Fruit fly (Drosophila melanogaster) whole organism, embryonic: ENCODE results near the gene CG3032.
A peak's percentile ranks its signal among the peaks of the same experiment; 100 is the strongest.

Experiments used
- Aef1 ChIP-seq: fragments of 200-800 bp; sonication (Bioruptor generic); IDR thresholded peaks from 3 replicates; pipeline ENCODE4 v1.3.6; 2022; ENCODE audit warnings: missing biosample characterization, missing genetic modification characterization
- Atf3 ChIP-seq: fragments of 200-800 bp; sonication (Bioruptor generic); optimal IDR thresholded peaks from 3 replicates; lab custom pipeline; 2016; ENCODE audit warnings: missing biosample characterization, missing genetic modification characterization
- CG10274 ChIP-seq: fragments of 200-800 bp; sonication (Bioruptor generic); optimal IDR thresholded peaks from 3 replicates; lab custom pipeline; 2017; ENCODE audit warnings: missing biosample characterization, mild to moderate bottlenecking, missing genetic modification characterization
- CG10431 ChIP-seq: fragments of 200-800 bp; sonication (Bioruptor generic); optimal IDR thresholded peaks from 3 replicates; lab custom pipeline; 2018; ENCODE audit warnings: missing biosample characterization, mild to moderate bottlenecking, missing genetic modification characterization
- CG12219 ChIP-seq: fragments of 200-800 bp; sonication (Bioruptor generic); optimal IDR thresholded peaks from 3 replicates; lab custom pipeline; 2018; ENCODE audit warnings: missing biosample characterization, mild to moderate bottlenecking, missing genetic modification characterization
- CG1233 ChIP-seq: fragments of 200-800 bp; sonication (Bioruptor generic); optimal IDR thresholded peaks from 4 replicates; lab custom pipeline; 2018; ENCODE audit warnings: missing biosample characterization, mild to moderate bottlenecking, missing genetic modification characterization
- CG15269 ChIP-seq: fragments of 200-800 bp; sonication (Bioruptor generic); optimal IDR thresholded peaks from 2 replicates; lab custom pipeline; 2018; ENCODE audit warnings: missing biosample characterization, mild to moderate bottlenecking, missing genetic modification characterization, moderate library complexity
- CG1529 ChIP-seq: fragments of 200-800 bp; sonication (Bioruptor generic); optimal IDR thresholded peaks from 3 replicates; lab custom pipeline; 2018; ENCODE audit warnings: missing biosample characterization, missing genetic modification characterization
- CG1792 ChIP-seq: fragments of 200-800 bp; sonication (Bioruptor generic); optimal IDR thresholded peaks from 2 replicates; lab custom pipeline; 2016; ENCODE audit warnings: missing biosample characterization, missing genetic modification characterization
- CG2199 ChIP-seq: fragments of 200-800 bp; sonication (Bioruptor generic); IDR thresholded peaks from 3 replicates; pipeline ENCODE4 v1.3.6; 2022; ENCODE audit warnings: missing biosample characterization, missing genetic modification characterization
- CG30020 ChIP-seq: fragments of 200-800 bp; optimal IDR thresholded peaks from 2 replicates; lab custom pipeline; 2019; ENCODE audit warnings: missing biosample characterization, mild to moderate bottlenecking, missing genetic modification characterization, moderate library complexity
- CG3281 ChIP-seq: fragments of 200-800 bp; sonication (Bioruptor generic); optimal IDR thresholded peaks from 3 replicates; lab custom pipeline; 2017; ENCODE audit warnings: missing biosample characterization, mild to moderate bottlenecking, missing genetic modification characterization
- CG4360 ChIP-seq: fragments of 200-800 bp; sonication (Bioruptor generic); IDR thresholded peaks from 2 replicates; pipeline ENCODE4 v1.3.6; 2022; ENCODE audit warnings: missing biosample characterization, missing genetic modification characterization
- CG5245 ChIP-seq: fragments of 200-800 bp; sonication (Bioruptor generic); optimal IDR thresholded peaks from 3 replicates; lab custom pipeline; 2016; ENCODE audit warnings: missing biosample characterization, missing genetic modification characterization
- CHES-1-like ChIP-seq: fragments of 200-800 bp; sonication (Bioruptor generic); optimal IDR thresholded peaks from 2 replicates; lab custom pipeline; 2016; ENCODE audit warnings: missing biosample characterization, missing genetic modification characterization
- Deaf1 ChIP-seq: fragments of 200-800 bp; optimal IDR thresholded peaks from 3 replicates; lab custom pipeline; 2019; ENCODE audit warnings: missing biosample characterization, mild to moderate bottlenecking, missing genetic modification characterization, moderate library complexity
- Ets97D ChIP-seq: fragments of 200-800 bp; sonication (Bioruptor generic); optimal IDR thresholded peaks from 3 replicates; lab custom pipeline; 2016; ENCODE audit warnings: missing biosample characterization, missing genetic modification characterization
- GATAe ChIP-seq: fragments of 200-800 bp; sonication (Bioruptor generic); conservative IDR thresholded peaks from 2 replicates; pipeline ENCODE4 v1.3.6; 2022; ENCODE audit warnings: missing biosample characterization, missing genetic modification characterization
- HLH3B ChIP-seq: fragments of 200-800 bp; sonication (Bioruptor generic); IDR thresholded peaks from 2 replicates; pipeline ENCODE4 v1.3.6; 2022; ENCODE audit warnings: missing biosample characterization, missing genetic modification characterization
- HLHmδ ChIP-seq: fragments of 200-800 bp; sonication (Bioruptor generic); optimal IDR thresholded peaks from 2 replicates; lab custom pipeline; 2018; ENCODE audit warnings: missing biosample characterization, mild to moderate bottlenecking, missing genetic modification characterization, moderate library complexity
- MTF-1 ChIP-seq: fragments of 200-800 bp; sonication (Bioruptor generic); optimal IDR thresholded peaks from 2 replicates; lab custom pipeline; 2018; ENCODE audit warnings: missing biosample characterization, mild to moderate bottlenecking, missing genetic modification characterization, borderline replicate concordance
- Mad ChIP-seq: fragments of 200-800 bp; sonication (Bioruptor generic); optimal IDR thresholded peaks from 2 replicates; lab custom pipeline; 2016; ENCODE audit warnings: missing biosample characterization, missing genetic modification characterization
- NC2α ChIP-seq: fragments of 200-800 bp; sonication (Bioruptor generic); optimal IDR thresholded peaks from 2 replicates; lab custom pipeline; 2016; ENCODE audit warnings: missing biosample characterization, missing genetic modification characterization
- Pdp1 ChIP-seq, 2 experiments: fragments of 200-800 bp; sonication (Bioruptor generic); optimal IDR thresholded peaks; 3 replicates each; lab custom pipeline; 2016; ENCODE audit warnings: missing biosample characterization in 2 of 2, missing genetic modification characterization in 2 of 2, mild to moderate bottlenecking in 1 of 2, moderate library complexity in 1 of 2
- Rfx ChIP-seq: fragments of 200-800 bp; sonication (Bioruptor generic); IDR thresholded peaks from 2 replicates; pipeline ENCODE4 v1.3.6; 2022; ENCODE audit warnings: missing biosample characterization, missing genetic modification characterization
- Scr ChIP-seq: fragments of 200-800 bp; sonication (Bioruptor generic); IDR thresholded peaks from 2 replicates; pipeline ENCODE4 v1.3.6; 2022; ENCODE audit warnings: missing biosample characterization, missing genetic modification characterization; ENCODE audit not compliant: partially characterized antibody
- Side ChIP-seq: fragments of 200-800 bp; sonication (Bioruptor generic); optimal IDR thresholded peaks from 2 replicates; lab custom pipeline; 2016; ENCODE audit warnings: missing biosample characterization, missing genetic modification characterization
- Tbp ChIP-seq: fragments of >200 bp; optimal IDR thresholded peaks from 2 replicates; lab custom pipeline; 2018; ENCODE audit warnings: missing biosample characterization, missing genetic modification characterization
- YL-1 ChIP-seq: fragments of 200-800 bp; sonication (Bioruptor generic); optimal IDR thresholded peaks from 3 replicates; lab custom pipeline; 2017; ENCODE audit warnings: missing biosample characterization, mild to moderate bottlenecking, missing genetic modification characterization
- ase ChIP-seq: fragments of 200-800 bp; sonication (Bioruptor generic); IDR thresholded peaks from 3 replicates; pipeline ENCODE4 v1.3.6; 2022; ENCODE audit warnings: missing biosample characterization, missing genetic modification characterization
- cad ChIP-seq: fragments of >200 bp; optimal IDR thresholded peaks from 2 replicates; lab custom pipeline; 2017; ENCODE audit warnings: missing biosample characterization, missing genetic modification characterization
- chinmo ChIP-seq: fragments of 200-800 bp; sonication (Bioruptor generic); IDR thresholded peaks from 4 replicates; pipeline ENCODE4 v1.3.6; 2022; ENCODE audit warnings: missing biosample characterization, missing genetic modification characterization; ENCODE audit not compliant: partially characterized antibody
- fru ChIP-seq: fragments of >200 bp; optimal IDR thresholded peaks from 2 replicates; lab custom pipeline; 2017
- hkb ChIP-seq, 2 experiments: fragments of 200-800 bp in 1 of 2; fragments of >200 bp in 1 of 2; sonication (Bioruptor generic) in 1 of 2; IDR thresholded peaks in 1 of 2; optimal IDR thresholded peaks in 1 of 2; 2 replicates each; pipeline versions ENCODE4 v1.3.6 to Lab custom; 2017 to 2022; ENCODE audit warnings: missing biosample characterization in 1 of 2, missing genetic modification characterization in 1 of 2
- ind ChIP-seq: fragments of 200-800 bp; sonication (Bioruptor generic); optimal IDR thresholded peaks from 3 replicates; lab custom pipeline; 2016; ENCODE audit warnings: missing biosample characterization, missing genetic modification characterization
- jigr1 ChIP-seq: fragments of 200-800 bp; sonication (Bioruptor generic); IDR thresholded peaks from 3 replicates; pipeline ENCODE4 v1.3.6; 2022; ENCODE audit warnings: missing biosample characterization, missing genetic modification characterization
- klu ChIP-seq: fragments of 200-800 bp; sonication (Bioruptor generic); IDR thresholded peaks from 2 replicates; pipeline ENCODE4 v1.3.6; 2022; ENCODE audit warnings: missing biosample characterization, missing genetic modification characterization
- mirr ChIP-seq: fragments of 200-800 bp; sonication (Bioruptor generic); optimal IDR thresholded peaks from 3 replicates; lab custom pipeline; 2018; ENCODE audit warnings: missing biosample characterization, mild to moderate bottlenecking, missing genetic modification characterization
- oc ChIP-seq: fragments of 200-800 bp; sonication (Bioruptor generic); optimal IDR thresholded peaks from 2 replicates; lab custom pipeline; 2018; ENCODE audit warnings: missing biosample characterization, mild to moderate bottlenecking, missing genetic modification characterization, moderate library complexity
- pan ChIP-seq, 4 experiments: fragments of >200 bp in 3 of 4; fragments of 200-800 bp in 1 of 4; sonication (Bioruptor generic) in 1 of 4; optimal IDR thresholded peaks in 3 of 4; IDR thresholded peaks in 1 of 4; 2 replicates each; pipeline versions ENCODE4 v1.3.6 to Lab custom; 2017 to 2022; ENCODE audit warnings: missing biosample characterization in 2 of 4, missing genetic modification characterization in 2 of 4, mixed read lengths in 1 of 4
- pb ChIP-seq: fragments of 200-800 bp; sonication (Bioruptor generic); optimal IDR thresholded peaks from 3 replicates; lab custom pipeline; 2016; ENCODE audit warnings: missing biosample characterization, missing genetic modification characterization
- rib ChIP-seq: fragments of 200-800 bp; sonication (Bioruptor generic); IDR thresholded peaks from 2 replicates; pipeline ENCODE4 v1.3.6; 2022; ENCODE audit warnings: missing biosample characterization, missing genetic modification characterization
- scrt ChIP-seq: fragments of 200-800 bp; sonication (Bioruptor generic); optimal IDR thresholded peaks from 2 replicates; lab custom pipeline; 2018; ENCODE audit warnings: missing biosample characterization, mild to moderate bottlenecking, missing genetic modification characterization, moderate library complexity
- seq ChIP-seq: fragments of 200-800 bp; sonication (Bioruptor generic); IDR thresholded peaks from 2 replicates; pipeline ENCODE4 v1.3.6; 2022; ENCODE audit warnings: missing biosample characterization, missing genetic modification characterization
- shn ChIP-seq: fragments of 200-800 bp; sonication (Bioruptor generic); optimal IDR thresholded peaks from 3 replicates; lab custom pipeline; 2016; ENCODE audit warnings: missing biosample characterization, missing genetic modification characterization
- sqz ChIP-seq: fragments of 200-800 bp; sonication (Bioruptor generic); optimal IDR thresholded peaks from 3 replicates; lab custom pipeline; 2018; ENCODE audit warnings: missing biosample characterization, mild to moderate bottlenecking, missing genetic modification characterization
- toy ChIP-seq: fragments of 200-800 bp; sonication (Bioruptor generic); IDR thresholded peaks from 2 replicates; pipeline ENCODE4 v1.3.6; 2022; ENCODE audit warnings: missing biosample characterization, missing genetic modification characterization
- tx ChIP-seq: fragments of 200-800 bp; sonication (Bioruptor generic); optimal IDR thresholded peaks from 2 replicates; lab custom pipeline; 2016; ENCODE audit warnings: missing biosample characterization, missing genetic modification characterization
- vfl ChIP-seq: fragments of 200-800 bp; sonication (Bioruptor generic); optimal IDR thresholded peaks from 2 replicates; lab custom pipeline; 2016; ENCODE audit warnings: missing biosample characterization, missing genetic modification characterization
- yki ChIP-seq: fragments of >200 bp; optimal IDR thresholded peaks from 3 replicates; lab custom pipeline; 2018
- zfh2 ChIP-seq: fragments of 200-800 bp; sonication (Bioruptor generic); optimal IDR thresholded peaks from 2 replicates; lab custom pipeline; 2016; ENCODE audit warnings: missing biosample characterization, missing genetic modification characterization

The CG3032 gene

dm6 chrX:6998492-6998852, 15.2 kb downstream of the CG3032 start, which contains the start of gene Inx2 (continued):
- TF ChIP-seq rib (0 out of 2 replicates have a peak, but pooled peaks have one; percentile 56), CG1529 (no peak), ind (GFP tag; lab: Kevin White, UChicago) (no peak), HLH3B (0 out of 2 replicates have a peak, but pooled peaks have one; percentile 15), toy (GFP tag; lab: Robert Waterston, UW) (no peak), CG3281 (GFP tag; lab: Kevin White, UChicago) (peak; percentile 38), oc (tag; lab: Kevin White, UChicago) (peak; percentile 59), Pdp1 (GFP tag; optimal IDR thresholded peaks at IDR 0.05; lab: Kevin White, UChicago) (peak in 1 of 2 experiments; percentile 37), hkb (optimal IDR thresholded peaks at IDR 0.05; lab: Kevin White, UChicago) (no peak), hkb (GFP tag; IDR thresholded peaks at IDR 0.05; lab: Robert Waterston, UW) (peak; percentile 48), Aef1 (GFP tag; lab: Robert Waterston, UW) (peak; percentile 74), CG12219 (GFP tag; lab: Kevin White, UChicago) (peak; percentile 35), CG10274 (GFP tag; lab: Kevin White, UChicago) (no peak), pb (GFP tag; lab: Kevin White, UChicago) (peak; percentile 23), CG10431 (GFP tag; lab: Kevin White, UChicago) (peak; percentile 28), CG15269 (tag; lab: Kevin White, UChicago) (peak; percentile 44), yki (lab: Kevin White, UChicago) (peak; percentile 65), YL-1 (GFP tag; lab: Kevin White, UChicago) (peak; percentile 0), vfl (GFP tag; lab: Kevin White, UChicago) (no peak), CG1233 (GFP tag; lab: Kevin White, UChicago) (no peak), shn (GFP tag; lab: Kevin White, UChicago) (no peak), CG5245 (GFP tag; lab: Kevin White, UChicago) (no peak), NC2α (GFP tag; lab: Kevin White, UChicago) (peak; percentile 1), CG2199 (peak; percentile 79), GATAe (GFP tag; lab: Robert Waterston, UW) (no peak), scrt (peak; percentile 35), HLHmδ (peak; percentile 38), Ets97D (GFP tag; lab: Kevin White, UChicago) (no peak), tx (GFP tag; lab: Kevin White, UChicago) (no peak), mirr (GFP tag; lab: Kevin White, UChicago) (peak; percentile 76), zfh2 (GFP tag; lab: Kevin White, UChicago) (no peak), jigr1 (GFP tag; lab: Robert Waterston, UW) (no peak), ase (GFP tag; lab: Robert Waterston, UW) (no peak), Deaf1 (tag; lab: Kevin White, UChicago) (peak; percentile 99), klu (GFP tag; lab: Robert Waterston, UW) (no peak), seq (peak; percentile 62; the same call in 1 of the 2 replicates), cad (GFP tag; lab: Kevin White, UChicago) (no peak), MTF-1 (GFP tag; lab: Kevin White, UChicago) (peak; percentile 29), Rfx (peak; percentile 43; the same call in 1 of the 2 replicates), CG30020 (tag; lab: Kevin White, UChicago) (no peak), chinmo (GFP tag; lab: Robert Waterston, UW) (peak; percentile 92), sqz (GFP tag; lab: Kevin White, UChicago) (peak; percentile 42), Tbp (GFP tag; lab: Kevin White, UChicago) (no peak), Atf3 (GFP tag; lab: Kevin White, UChicago) (no peak), Scr (peak; percentile 26), Mad (GFP tag; lab: Kevin White, UChicago) (no peak), fru (lab: Kevin White, UChicago) (no peak), Side (GFP tag; lab: Kevin White, UChicago) (peak; percentile 15), CG1792 (no peak), CG4360 (GFP tag; lab: Robert Waterston, UW) (peak; percentile 87), pan (optimal IDR thresholded peaks at IDR 0.05; lab: Kevin White, UChicago) (no peak), pan (GFP tag; optimal IDR thresholded peaks at IDR 0.05 in 1 of 2, IDR thresholded peaks at IDR 0.05 in 1 of 2) (peak in 1 of 2 experiments; percentile 20), CHES-1-like (GFP tag; lab: Kevin White, UChicago) (no peak)
